Worm (Caenorhabditis elegans) whole organism, early embryonic: ENCODE measurements around the gene osm-10.

Experiments
- B0310.2 ChIP-seq: sonication (generic microtip); optimal IDR thresholded peaks from 2 replicates; lab custom pipeline; 2016; ENCODE audit warnings: mild to moderate bottlenecking, missing genetic modification characterization, missing compliant biosample characterization
- F13C5.2 ChIP-seq: sonication (generic microtip); optimal IDR thresholded peaks from 2 replicates; lab custom pipeline; 2017; ENCODE audit warnings: mild to moderate bottlenecking, missing genetic modification characterization, inconsistent platforms, missing compliant biosample characterization
- aly-1 ChIP-seq: sonication (generic microtip); optimal IDR thresholded peaks from 2 replicates; lab custom pipeline; 2016; ENCODE audit warnings: missing genetic modification characterization, missing compliant biosample characterization
- ama-1 ChIP-seq: fragments of 150-350 bp; optimal IDR thresholded peaks from 2 replicates; lab custom pipeline; 2014
- ceh-13 ChIP-seq: fragments of 200-800 bp; sonication (Bioruptor generic); optimal IDR thresholded peaks from 2 replicates; lab custom pipeline; 2018; ENCODE audit warnings: mild to moderate bottlenecking, missing genetic modification characterization, missing compliant biosample characterization
- ceh-36 ChIP-seq: sonication (generic microtip); optimal IDR thresholded peaks from 2 replicates; lab custom pipeline; 2016; ENCODE audit warnings: missing genetic modification characterization, inconsistent platforms, missing compliant biosample characterization
- ets-7 ChIP-seq: sonication (generic microtip); optimal IDR thresholded peaks from 2 replicates; lab custom pipeline; 2016; ENCODE audit warnings: missing genotype, missing genetic modification characterization, missing compliant biosample characterization
- flt-1 ChIP-seq: fragments of 200-800 bp; sonication (Bioruptor generic); IDR thresholded peaks from 2 replicates; pipeline ENCODE4 v1.3.6; 2022; ENCODE audit warnings: missing genetic modification characterization, missing compliant biosample characterization
- hmbx-1 ChIP-seq: sonication (generic microtip); optimal IDR thresholded peaks from 2 replicates; lab custom pipeline; 2016; ENCODE audit warnings: mild to moderate bottlenecking, missing genetic modification characterization, missing compliant biosample characterization
- hmg-4 ChIP-seq: fragments of 200-800 bp; sonication (Bioruptor generic); optimal IDR thresholded peaks from 2 replicates; lab custom pipeline; 2018; ENCODE audit warnings: mild to moderate bottlenecking, missing genetic modification characterization, missing compliant biosample characterization
- hnd-1 ChIP-seq: sonication (generic microtip); optimal IDR thresholded peaks from 2 replicates; lab custom pipeline; 2016; ENCODE audit warnings: missing genetic modification characterization, missing compliant biosample characterization
- pes-1 ChIP-seq: fragments of 200-800 bp; sonication (Bioruptor generic); IDR thresholded peaks from 2 replicates; pipeline ENCODE4 v1.3.6; 2022; ENCODE audit warnings: missing genetic modification reagents, missing genetic modification characterization, missing compliant biosample characterization
- scrt-1 ChIP-seq: fragments of 200-800 bp; sonication (Bioruptor generic); IDR thresholded peaks from 2 replicates; pipeline ENCODE4 v1.3.6; 2022; ENCODE audit warnings: missing genetic modification characterization, missing compliant biosample characterization
- sea-1 ChIP-seq: fragments of 200-800 bp; sonication (Bioruptor generic); conservative IDR thresholded peaks from 2 replicates; pipeline ENCODE4 v1.3.6; 2022; ENCODE audit warnings: missing genetic modification characterization, missing compliant biosample characterization
- tbx-11 ChIP-seq: fragments of 200-800 bp; sonication (Bioruptor generic); IDR thresholded peaks from 2 replicates; pipeline ENCODE4 v1.3.6; 2022; ENCODE audit warnings: missing genetic modification characterization, missing compliant biosample characterization
- tbx-37 ChIP-seq: fragments of 200-800 bp; sonication (Bioruptor generic); conservative IDR thresholded peaks from 2 replicates; pipeline ENCODE4 v1.3.6; 2022; ENCODE audit warnings: missing genetic modification reagents, missing genetic modification characterization, missing compliant biosample characterization
- tra-4 ChIP-seq: sonication (generic microtip); optimal IDR thresholded peaks from 2 replicates; lab custom pipeline; 2017; ENCODE audit warnings: missing genetic modification characterization, missing compliant biosample characterization

The osm-10 gene

ce11 chrIII:7278491-7278890 lies 35.4 kb downstream of the osm-10 start:
- TF ChIP-seq hmbx-1 (tag; lab: Kevin White, UChicago), result no peak
- no peak for TF ChIP-seq aly-1 (tag; lab: Kevin White, UChicago)
- no peak for TF ChIP-seq pes-1 (GFP tag; lab: Robert Waterston, UW)

ce11 chrIII:7281179-7281578 lies 38.1 kb downstream of the osm-10 start, which contains the start of gene B0361.3:
Gene B0361.3, plus strand, starts transcription at chrIII:7281462.
- TF ChIP-seq pes-1 (GFP tag; lab: Robert Waterston, UW), result no peak

- TF ChIP-seq tbx-37 (GFP tag; lab: Robert Waterston, UW), result no peak
- no peak for TF ChIP-seq tbx-11 (GFP tag; lab: Robert Waterston, UW)
- TF ChIP-seq ama-1, result no peak
- no peak for TF ChIP-seq sea-1
- no peak for TF ChIP-seq scrt-1 (GFP tag; lab: Robert Waterston, UW)
- TF ChIP-seq ets-7 (tag; lab: Kevin White, UChicago), result no peak
- TF ChIP-seq ceh-36, result no peak
Measured at ce11 chrIII:7285783-7286182, 42.7 kb downstream of the osm-10 start, which contains the start of gene pho-5. Gene pho-5, minus strand, starts transcription at chrIII:7285883.

- TF ChIP-seq sea-1, result no peak
- TF ChIP-seq ets-7 (tag; lab: Kevin White, UChicago), result no peak
- TF ChIP-seq ceh-13 (GFP tag; lab: Kevin White, UChicago), result no peak
- TF ChIP-seq flt-1 (GFP tag; lab: Robert Waterston, UW), result no peak
- TF ChIP-seq hmg-4 (GFP tag; lab: Kevin White, UChicago), result no peak
- no peak for TF ChIP-seq pes-1 (GFP tag; lab: Robert Waterston, UW)
- TF ChIP-seq tbx-11 (GFP tag; lab: Robert Waterston, UW), result no peak
- no peak for TF ChIP-seq F13C5.2 (tag; lab: Kevin White, UChicago)
- TF ChIP-seq tra-4 (tag; lab: Kevin White, UChicago), result no peak
- TF ChIP-seq hnd-1 (tag; lab: Kevin White, UChicago), result no peak
- TF ChIP-seq B0310.2 (tag; lab: Kevin White, UChicago), result no peak
- no peak for TF ChIP-seq ama-1
- TF ChIP-seq ceh-36, result no peak
- TF ChIP-seq aly-1 (tag; lab: Kevin White, UChicago), result no peak
- no peak for TF ChIP-seq hmbx-1 (tag; lab: Kevin White, UChicago)
Measured at ce11 chrIII:7287503-7287902, 44.4 kb downstream of the osm-10 start, which contains the start of gene ykt-6. Gene ykt-6, minus strand, starts transcription at chrIII:7287603.

ce11 chrIII:7290462-7290861 lies 47.4 kb downstream of the osm-10 start, which contains the start of gene algn-11:
Gene algn-11, minus strand, starts transcription at chrIII:7290562.
- TF ChIP-seq hmg-4 (GFP tag; lab: Kevin White, UChicago) (no peak), aly-1 (tag; lab: Kevin White, UChicago) (no peak), ceh-13 (GFP tag; lab: Kevin White, UChicago) (no peak), F13C5.2 (tag; lab: Kevin White, UChicago) (no peak), ama-1 (no peak), flt-1 (GFP tag; lab: Robert Waterston, UW) (no peak), ets-7 (tag; lab: Kevin White, UChicago) (no peak), pes-1 (GFP tag; lab: Robert Waterston, UW) (no peak), scrt-1 (GFP tag; lab: Robert Waterston, UW) (no peak)

- no peak for TF ChIP-seq F13C5.2 (tag; lab: Kevin White, UChicago)
- no peak for TF ChIP-seq ceh-36
- TF ChIP-seq hnd-1 (tag; lab: Kevin White, UChicago), result no peak
- no peak for TF ChIP-seq hmbx-1 (tag; lab: Kevin White, UChicago)
Measured at ce11 chrIII:7291216-7291615, 48.1 kb downstream of the osm-10 start.

- TF ChIP-seq hmbx-1 (tag; lab: Kevin White, UChicago) (no peak), tra-4 (tag; lab: Kevin White, UChicago) (no peak), ceh-13 (GFP tag; lab: Kevin White, UChicago) (no peak), aly-1 (tag; lab: Kevin White, UChicago) (no peak), ceh-36 (no peak), ama-1 (no peak), flt-1 (GFP tag; lab: Robert Waterston, UW) (no peak), B0310.2 (tag; lab: Kevin White, UChicago) (no peak), ets-7 (tag; lab: Kevin White, UChicago) (no peak), tbx-11 (GFP tag; lab: Robert Waterston, UW) (no peak), F13C5.2 (tag; lab: Kevin White, UChicago) (no peak), scrt-1 (GFP tag; lab: Robert Waterston, UW) (no peak), hmg-4 (GFP tag; lab: Kevin White, UChicago) (no peak), hnd-1 (tag; lab: Kevin White, UChicago) (no peak), pes-1 (GFP tag; lab: Robert Waterston, UW) (no peak), sea-1 (no peak), tbx-37 (GFP tag; lab: Robert Waterston, UW) (no peak)
Measured at ce11 chrIII:7292569-7292968, 49.5 kb downstream of the osm-10 start.

ce11 chrIII:7293075-7293684 lies 50.1 kb downstream of the osm-10 start, which contains the start of gene cwf-19L2:
Gene cwf-19L2, plus strand, starts transcription at chrIII:7293634.
- TF ChIP-seq scrt-1 (GFP tag; lab: Robert Waterston, UW) (no peak), hnd-1 (tag; lab: Kevin White, UChicago) (no peak), flt-1 (GFP tag; lab: Robert Waterston, UW) (no peak), ama-1 (no peak), sea-1 (no peak), ets-7 (tag; lab: Kevin White, UChicago) (no peak), aly-1 (tag; lab: Kevin White, UChicago) (no peak), tbx-37 (GFP tag; lab: Robert Waterston, UW) (no peak)
